Fruit fly (Drosophila melanogaster): ENCODE results near the gene COX6AL2.

dm6 chr3L:18870027-18870426 lies 43.9 kb downstream of the COX6AL2 start, which contains the start of gene Blos3:
- TF ChIP-seq psq (optimal IDR thresholded peaks at IDR 0.05) (no peak), insv (optimal IDR thresholded peaks at IDR 0.05) (no peak), ttk (optimal IDR thresholded peaks at IDR 0.05) (no peak), h (optimal IDR thresholded peaks at IDR 0.05) (no peak), Sin3A (optimal IDR thresholded peaks at IDR 0.05) (no peak)
